Worm (Caenorhabditis elegans) whole organism, late embryonic: ENCODE measurements around the gene C31H2.4.

ENCODE experiments used
- C38D4.7 ChIP-seq: fragments of 200-800 bp; sonication (Bioruptor generic); optimal IDR thresholded peaks from 2 replicates; lab custom pipeline; 2018; ENCODE audit warnings: mild to moderate bottlenecking, missing genetic modification characterization, moderate library complexity, missing compliant biosample characterization
- K02D7.2 ChIP-seq: sonication (generic microtip); optimal IDR thresholded peaks from 2 replicates; lab custom pipeline; 2017; ENCODE audit warnings: mild to moderate bottlenecking, missing genetic modification characterization, missing compliant biosample characterization
- Y22D7AL.16 ChIP-seq: sonication (generic microtip); optimal IDR thresholded peaks from 2 replicates; lab custom pipeline; 2016; ENCODE audit warnings: missing genetic modification characterization, missing compliant biosample characterization
- ahr-1 ChIP-seq: sonication (generic microtip); optimal IDR thresholded peaks from 2 replicates; lab custom pipeline; 2016; ENCODE audit warnings: missing genetic modification characterization, missing compliant biosample characterization
- ama-1 ChIP-seq: fragments of 150-350 bp; optimal IDR thresholded peaks from 2 replicates; lab custom pipeline; 2014
- ceh-19 ChIP-seq: fragments of 200-800 bp; sonication (Bioruptor generic); optimal IDR thresholded peaks from 2 replicates; lab custom pipeline; 2018; ENCODE audit warnings: mild to moderate bottlenecking, missing genetic modification characterization, missing compliant biosample characterization
- ceh-31 ChIP-seq: sonication (generic microtip); optimal IDR thresholded peaks from 2 replicates; lab custom pipeline; 2016; ENCODE audit warnings: missing genetic modification characterization, missing compliant biosample characterization
- ceh-48 ChIP-seq: sonication (generic microtip); optimal IDR thresholded peaks from 2 replicates; lab custom pipeline; 2016; ENCODE audit warnings: missing genetic modification characterization, inconsistent platforms, missing compliant biosample characterization
- ceh-6 ChIP-seq: fragments of 200-800 bp; sonication (Bioruptor generic); optimal IDR thresholded peaks from 2 replicates; lab custom pipeline; 2018; ENCODE audit warnings: mild to moderate bottlenecking, missing genetic modification characterization, missing compliant biosample characterization
- ceh-9 ChIP-seq: sonication (generic microtip); optimal IDR thresholded peaks from 2 replicates; lab custom pipeline; 2016; ENCODE audit warnings: mild to moderate bottlenecking, missing genetic modification characterization, inconsistent platforms, missing compliant biosample characterization
- che-1 ChIP-seq: sonication (generic microtip); optimal IDR thresholded peaks from 2 replicates; lab custom pipeline; 2016; ENCODE audit warnings: mild to moderate bottlenecking, missing genetic modification characterization, missing compliant biosample characterization
- dmd-4 ChIP-seq: sonication (generic microtip); optimal IDR thresholded peaks from 2 replicates; lab custom pipeline; 2016; ENCODE audit warnings: borderline replicate concordance, missing genetic modification characterization, missing compliant biosample characterization
- dve-1 ChIP-seq: sonication (generic microtip); optimal IDR thresholded peaks from 2 replicates; lab custom pipeline; 2017; ENCODE audit warnings: antibody characterized with exemption, mild to moderate bottlenecking, missing genetic modification characterization, missing compliant biosample characterization
- elt-2 ChIP-seq: sonication (generic microtip); optimal IDR thresholded peaks from 2 replicates; lab custom pipeline; 2016; ENCODE audit warnings: missing genetic modification reagents, missing genetic modification characterization, missing compliant biosample characterization
- ets-4 ChIP-seq: sonication (generic microtip); optimal IDR thresholded peaks from 2 replicates; lab custom pipeline; 2016; ENCODE audit warnings: missing genetic modification characterization, missing compliant biosample characterization
- eyg-1 ChIP-seq: sonication (generic microtip); optimal IDR thresholded peaks from 2 replicates; lab custom pipeline; 2016; ENCODE audit warnings: missing genotype, missing genetic modification characterization, missing compliant biosample characterization
- gmeb-2 ChIP-seq: sonication (generic microtip); optimal IDR thresholded peaks from 2 replicates; lab custom pipeline; 2016; ENCODE audit warnings: missing genetic modification characterization, inconsistent platforms, missing compliant biosample characterization
- hlh-6 ChIP-seq: sonication (generic microtip); optimal IDR thresholded peaks from 2 replicates; lab custom pipeline; 2016; ENCODE audit warnings: missing genotype, missing genetic modification characterization, missing compliant biosample characterization
- hlh-8 ChIP-seq: sonication (generic microtip); optimal IDR thresholded peaks from 2 replicates; lab custom pipeline; 2016; ENCODE audit warnings: missing genotype, missing genetic modification characterization, missing compliant biosample characterization
- mec-3 ChIP-seq: sonication (generic microtip); optimal IDR thresholded peaks from 2 replicates; lab custom pipeline; 2016; ENCODE audit warnings: borderline replicate concordance, missing genetic modification characterization, missing compliant biosample characterization
- nfya-1 ChIP-seq: sonication (generic microtip); optimal IDR thresholded peaks from 2 replicates; lab custom pipeline; 2017; ENCODE audit warnings: missing genetic modification characterization, mild to moderate bottlenecking, missing compliant biosample characterization, antibody characterized with exemption, moderate library complexity
- nhr-232 ChIP-seq: sonication (generic microtip); optimal IDR thresholded peaks from 2 replicates; lab custom pipeline; 2016; ENCODE audit warnings: missing genetic modification characterization, missing compliant biosample characterization
- pax-1 ChIP-seq: fragments of 150-350 bp; optimal IDR thresholded peaks from 2 replicates; lab custom pipeline; 2014; ENCODE audit warnings: missing biosample characterization, missing genetic modification characterization
- pha-2 ChIP-seq: sonication (generic microtip); optimal IDR thresholded peaks from 2 replicates; lab custom pipeline; 2017; ENCODE audit warnings: mild to moderate bottlenecking, missing genetic modification characterization, missing compliant biosample characterization
- pha-4 ChIP-seq: fragments of 150-350 bp; optimal IDR thresholded peaks from 2 replicates; lab custom pipeline; 2018; ENCODE audit warnings: missing biosample characterization, missing genetic modification reagents, missing genetic modification characterization
- pros-1 ChIP-seq: fragments of 150-350 bp; optimal IDR thresholded peaks from 2 replicates; lab custom pipeline; 2014; ENCODE audit warnings: missing biosample characterization, missing genetic modification reagents, missing genetic modification characterization
- ref-2 ChIP-seq: sonication (generic microtip); optimal IDR thresholded peaks from 2 replicates; lab custom pipeline; 2016; ENCODE audit warnings: missing genetic modification characterization, missing compliant biosample characterization
- rnt-1 ChIP-seq: sonication (generic microtip); optimal IDR thresholded peaks from 2 replicates; lab custom pipeline; 2016; ENCODE audit warnings: missing genetic modification characterization, missing compliant biosample characterization
- sox-2 ChIP-seq: fragments of 200-800 bp; sonication (Bioruptor generic); IDR thresholded peaks from 2 replicates; pipeline ENCODE4 v1.3.6; 2022; ENCODE audit warnings: missing genetic modification reagents, missing genetic modification characterization, missing compliant biosample characterization
- sox-4 ChIP-seq: sonication (generic microtip); optimal IDR thresholded peaks from 2 replicates; lab custom pipeline; 2017; ENCODE audit warnings: mild to moderate bottlenecking, missing genetic modification characterization, inconsistent platforms, missing compliant biosample characterization
- syd-9 ChIP-seq: sonication (generic microtip); optimal IDR thresholded peaks from 2 replicates; lab custom pipeline; 2016; ENCODE audit warnings: mild to moderate bottlenecking, missing genetic modification characterization, moderate library complexity, missing compliant biosample characterization
- unc-3 ChIP-seq, 2 experiments: fragments of 200-800 bp in 1 of 2; sonication (Bioruptor generic) in 1 of 2; sonication (generic microtip) in 1 of 2; conservative IDR thresholded peaks in 1 of 2; optimal IDR thresholded peaks in 1 of 2; 2 replicates each; pipeline versions ENCODE4 v1.3.6 to Lab custom; 2016 to 2022; ENCODE audit warnings: missing compliant biosample characterization in 2 of 2, missing genetic modification characterization in 2 of 2, missing genetic modification reagents in 1 of 2
- unc-42 ChIP-seq: sonication (generic microtip); optimal IDR thresholded peaks from 2 replicates; lab custom pipeline; 2016; ENCODE audit warnings: missing genotype, missing genetic modification characterization, missing compliant biosample characterization
- unc-55 ChIP-seq: sonication (generic microtip); optimal IDR thresholded peaks from 2 replicates; lab custom pipeline; 2017; ENCODE audit warnings: missing biosample characterization, missing genetic modification reagents, missing genetic modification characterization

C31H2.4 gene

DNA sequence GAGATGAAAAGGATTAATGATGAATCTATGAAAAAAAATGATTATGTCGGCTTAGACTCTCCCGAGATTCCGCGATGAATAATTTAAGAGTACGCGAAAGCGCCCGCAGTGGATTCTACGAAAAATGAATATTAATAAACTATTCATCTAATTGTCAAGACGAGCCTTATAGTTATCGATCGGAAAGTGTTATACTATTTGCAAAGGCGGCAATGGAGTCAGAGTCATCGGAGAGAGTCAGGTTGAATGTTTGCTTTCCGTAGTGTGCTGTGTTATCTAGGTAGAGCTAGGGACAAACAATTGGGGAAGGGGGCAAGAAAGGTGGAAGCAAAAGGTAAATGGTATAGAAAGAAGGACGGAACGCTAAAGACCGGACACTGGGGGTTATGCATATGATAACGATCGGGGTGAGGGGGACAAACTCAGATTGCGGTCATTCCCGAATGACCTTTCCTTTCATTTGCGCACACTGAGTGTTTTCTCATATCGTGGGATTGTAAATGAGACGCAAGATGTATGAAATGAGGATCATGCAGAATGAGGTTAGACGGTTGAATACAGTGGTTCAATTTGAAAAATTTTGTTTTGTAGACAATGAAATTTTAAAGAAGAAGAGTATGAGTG is 36.6 kb downstream of the C31H2.4 start (continued):
- no peak for TF ChIP-seq eyg-1 (tag; lab: Kevin White, UChicago)
- TF ChIP-seq Y22D7AL.16 (tag; lab: Kevin White, UChicago) = no peak
- TF ChIP-seq sox-2 = no peak
- peak; percentile 7 for TF ChIP-seq ceh-19 (GFP tag; lab: Kevin White, UChicago)
- TF ChIP-seq mec-3 (tag; lab: Kevin White, UChicago) = no peak
- no peak for TF ChIP-seq hlh-6 (tag; lab: Kevin White, UChicago)
- no peak for TF ChIP-seq rnt-1
- peak; percentile 41 for TF ChIP-seq elt-2
- no peak for TF ChIP-seq sox-4 (tag; lab: Kevin White, UChicago)
- TF ChIP-seq ref-2 (tag; lab: Kevin White, UChicago) = no peak
- TF ChIP-seq ama-1 (lab: Kevin White, UChicago) = no peak
- TF ChIP-seq dmd-4 = no peak
- TF ChIP-seq ets-4 (tag; lab: Kevin White, UChicago) = no peak
- TF ChIP-seq syd-9 (tag; lab: Kevin White, UChicago) = no peak
- TF ChIP-seq pax-1 (tag; lab: Kevin White, UChicago) = peak; percentile 38
- TF ChIP-seq ceh-6 (GFP tag; lab: Kevin White, UChicago) = no peak
- no peak for TF ChIP-seq pha-4 (tag; lab: Kevin White, UChicago)
- TF ChIP-seq unc-55 (GFP tag; lab: Kevin White, UChicago) = no peak
- TF ChIP-seq dve-1 (tag; lab: Kevin White, UChicago) = no peak
- peak; percentile 51 for TF ChIP-seq pha-2
- TF ChIP-seq ceh-31 = peak; percentile 11
- no peak for TF ChIP-seq ceh-9 (tag; lab: Kevin White, UChicago)
- no peak for TF ChIP-seq hlh-8 (tag; lab: Kevin White, UChicago)
- no peak for TF ChIP-seq ahr-1
- TF ChIP-seq ceh-48 = no peak

DNA sequence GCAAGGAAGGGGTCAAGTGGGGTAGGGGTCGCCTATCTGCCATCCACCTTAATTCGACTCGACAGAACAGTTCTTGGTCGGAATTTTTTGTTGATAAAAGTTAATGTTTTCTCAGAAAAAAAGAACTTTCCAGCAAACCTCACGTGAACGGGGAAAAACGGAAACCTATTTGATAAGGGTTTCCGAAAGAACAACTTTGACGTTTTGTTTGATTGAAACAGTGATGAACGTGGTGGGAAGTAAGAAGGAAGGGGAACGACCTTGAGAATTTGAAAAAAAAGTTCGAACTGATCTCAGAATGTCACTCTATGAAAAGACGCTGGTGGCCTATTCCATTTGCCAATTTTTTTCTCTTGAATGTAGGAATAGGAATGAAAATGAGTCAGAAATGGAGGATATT is 37.1 kb downstream of the C31H2.4 start:
- no peak for TF ChIP-seq ceh-48
- no peak for TF ChIP-seq pros-1 (tag; lab: Kevin White, UChicago)
- no peak for TF ChIP-seq che-1 (tag; lab: Kevin White, UChicago)
- TF ChIP-seq unc-42 (tag; lab: Kevin White, UChicago) = no peak

ce11 chrX:5121789-5122188 is 37.7 kb downstream of the C31H2.4 start:
- no peak for TF ChIP-seq gmeb-2 (tag; lab: Kevin White, UChicago)
- peak; percentile 23 for TF ChIP-seq nfya-1 (tag; lab: Kevin White, UChicago)
- TF ChIP-seq unc-42 (tag; lab: Kevin White, UChicago) = peak; percentile 12
- no peak for TF ChIP-seq elt-2
- TF ChIP-seq nhr-232 (tag; lab: Kevin White, UChicago) = no peak
- peak; percentile 17 for TF ChIP-seq pros-1 (tag; lab: Kevin White, UChicago)
- peak; percentile 98 for TF ChIP-seq ceh-48
- peak; percentile 37 for TF ChIP-seq ceh-31
- no peak for TF ChIP-seq ama-1 (lab: Kevin White, UChicago)
- TF ChIP-seq, all 69 proteins: peak for 5

ce11 chrX:5120807-5121206 is 38.7 kb downstream of the C31H2.4 start:
- TF ChIP-seq K02D7.2 (no peak), Y22D7AL.16 (tag; lab: Kevin White, UChicago) (no peak), unc-3 (GFP tag; conservative IDR thresholded peaks at IDR 0.05; lab: Robert Waterston, UW) (no peak), unc-3 (tag; optimal IDR thresholded peaks at IDR 0.05; lab: Kevin White, UChicago) (no peak), gmeb-2 (tag; lab: Kevin White, UChicago) (no peak), C38D4.7 (GFP tag; lab: Kevin White, UChicago) (no peak)
